Worm (Caenorhabditis elegans) whole organism, young adult: ENCODE measurements around the gene str-134.

Experiments used
- B0019.2 ChIP-seq: fragments of 200-800 bp; sonication (Bioruptor generic); conservative IDR thresholded peaks from 2 replicates; pipeline ENCODE4 v1.3.6; 2022; ENCODE audit warnings: missing genetic modification reagents, missing genetic modification characterization, missing compliant biosample characterization
- B0035.1 ChIP-seq: sonication (generic microtip); optimal IDR thresholded peaks from 2 replicates; lab custom pipeline; 2016; ENCODE audit warnings: missing genetic modification characterization, mild to moderate bottlenecking, missing compliant biosample characterization, missing genotype, missing genetic modification reagents
- B0336.3 ChIP-seq: fragments of 200-800 bp; sonication (Bioruptor generic); IDR thresholded peaks from 2 replicates; pipeline ENCODE4 v1.3.6; 2022; ENCODE audit warnings: missing genetic modification characterization, missing compliant biosample characterization
- C06A6.2 ChIP-seq: fragments of 200-800 bp; sonication (Bioruptor generic); conservative IDR thresholded peaks from 2 replicates; pipeline ENCODE4 v1.3.6; 2022; ENCODE audit warnings: missing genetic modification characterization, missing compliant biosample characterization
- F57C9.4 ChIP-seq: sonication (generic microtip); optimal IDR thresholded peaks from 2 replicates; lab custom pipeline; 2017; ENCODE audit warnings: mild to moderate bottlenecking, missing genetic modification characterization, missing compliant biosample characterization
- K11D2.4 ChIP-seq: fragments of 200-800 bp; sonication (Bioruptor generic); IDR thresholded peaks from 2 replicates; pipeline ENCODE4 v1.3.6; 2022; ENCODE audit warnings: missing genetic modification reagents, missing genetic modification characterization, missing compliant biosample characterization
- K12H6.12 ChIP-seq: fragments of 200-800 bp; sonication (Bioruptor generic); optimal IDR thresholded peaks from 2 replicates; lab custom pipeline; 2018; ENCODE audit warnings: mild to moderate bottlenecking, missing genetic modification characterization, missing compliant biosample characterization
- T07F8.4 ChIP-seq: sonication (generic microtip); optimal IDR thresholded peaks from 2 replicates; lab custom pipeline; 2016; ENCODE audit warnings: mild to moderate bottlenecking, missing genetic modification characterization, moderate library complexity, missing compliant biosample characterization
- T26A5.8 ChIP-seq: sonication (generic microtip); optimal IDR thresholded peaks from 2 replicates; lab custom pipeline; 2016; ENCODE audit warnings: missing genetic modification characterization, missing compliant biosample characterization
- Y53G8AR.9 ChIP-seq: fragments of 200-800 bp; sonication (Bioruptor generic); conservative IDR thresholded peaks from 2 replicates; pipeline ENCODE4 v1.3.6; 2022; ENCODE audit warnings: missing genetic modification reagents, missing genetic modification characterization, missing compliant biosample characterization
- Y56A3A.18 ChIP-seq: fragments of 200-800 bp; sonication (Bioruptor generic); IDR thresholded peaks from 2 replicates; pipeline ENCODE4 v1.3.6; 2022; ENCODE audit warnings: missing genetic modification reagents, missing genetic modification characterization, missing compliant biosample characterization
- Y67H2A.10 ChIP-seq: fragments of 200-800 bp; sonication (Bioruptor generic); conservative IDR thresholded peaks from 2 replicates; pipeline ENCODE4 v1.3.6; 2022; ENCODE audit warnings: missing genetic modification reagents, missing genetic modification characterization, missing compliant biosample characterization
- Y95B8A.8 ChIP-seq: fragments of 200-800 bp; sonication (Bioruptor generic); IDR thresholded peaks from 2 replicates; pipeline ENCODE4 v1.3.6; 2022; ENCODE audit warnings: missing genetic modification reagents, missing genetic modification characterization, missing compliant biosample characterization
- ZK185.1 ChIP-seq: sonication (generic microtip); optimal IDR thresholded peaks from 2 replicates; lab custom pipeline; 2016; ENCODE audit warnings: mild to moderate bottlenecking, missing genetic modification characterization, missing compliant biosample characterization; ENCODE audit not compliant: poor library complexity, severe bottlenecking
- ama-1 ChIP-seq, 3 experiments: fragments of 150-350 bp in 1 of 3; sonication (generic microtip) in 2 of 3; optimal IDR thresholded peaks; 2 replicates each; lab custom pipeline; 2014 to 2018; ENCODE audit warnings: missing biosample characterization in 2 of 3, missing genetic modification characterization in 2 of 3, missing genetic modification reagents in 2 of 3
- attf-3 ChIP-seq: fragments of 200-800 bp; sonication (Bioruptor generic); conservative IDR thresholded peaks from 2 replicates; pipeline ENCODE4 v1.3.6; 2022; ENCODE audit warnings: missing genetic modification reagents, missing genetic modification characterization, missing compliant biosample characterization
- ceh-100 ChIP-seq: fragments of 200-800 bp; sonication (Bioruptor generic); IDR thresholded peaks from 2 replicates; pipeline ENCODE4 v1.3.6; 2022; ENCODE audit warnings: missing genetic modification reagents, missing genetic modification characterization, missing compliant biosample characterization
- ceh-58 ChIP-seq: fragments of 200-800 bp; sonication (Bioruptor generic); IDR thresholded peaks from 2 replicates; pipeline ENCODE4 v1.3.6; 2022; ENCODE audit warnings: missing genetic modification characterization, missing compliant biosample characterization
- die-1 ChIP-seq: sonication (generic microtip); optimal IDR thresholded peaks from 2 replicates; lab custom pipeline; 2016; ENCODE audit warnings: missing genotype, mild to moderate bottlenecking, missing genetic modification characterization, missing compliant biosample characterization
- dpl-1 ChIP-seq: fragments of 150-350 bp; optimal IDR thresholded peaks from 2 replicates; lab custom pipeline; 2014; ENCODE audit warnings: missing biosample characterization, missing genetic modification reagents, missing genetic modification characterization
- egl-18 ChIP-seq: fragments of 200-800 bp; sonication (Bioruptor generic); IDR thresholded peaks from 2 replicates; pipeline ENCODE4 v1.3.6; 2022; ENCODE audit warnings: missing genetic modification reagents, missing genetic modification characterization, missing compliant biosample characterization
- egrh-3 ChIP-seq: fragments of 200-800 bp; sonication (Bioruptor generic); IDR thresholded peaks from 2 replicates; pipeline ENCODE4 v1.3.6; 2022; ENCODE audit warnings: missing genetic modification reagents, missing genetic modification characterization, missing compliant biosample characterization
- ekl-4 ChIP-seq: fragments of 200-800 bp; sonication (Bioruptor generic); IDR thresholded peaks from 2 replicates; pipeline ENCODE4 v1.3.6; 2022; ENCODE audit warnings: missing genetic modification reagents, missing genetic modification characterization, missing compliant biosample characterization
- fkh-3 ChIP-seq: sonication (generic microtip); optimal IDR thresholded peaks from 2 replicates; lab custom pipeline; 2016; ENCODE audit warnings: mild to moderate bottlenecking, missing genetic modification characterization, missing compliant biosample characterization
- hlh-26 ChIP-seq: fragments of 200-800 bp; sonication (Bioruptor generic); conservative IDR thresholded peaks from 2 replicates; pipeline ENCODE4 v1.3.6; 2022; ENCODE audit warnings: missing genetic modification reagents, missing genetic modification characterization, missing compliant biosample characterization
- let-607 ChIP-seq, 2 experiments: fragments of 200-800 bp in 1 of 2; sonication (Bioruptor generic) in 1 of 2; sonication (generic microtip) in 1 of 2; optimal IDR thresholded peaks; 2 replicates each; lab custom pipeline; 2016 to 2018; ENCODE audit warnings: mild to moderate bottlenecking in 2 of 2, missing compliant biosample characterization in 2 of 2, missing genetic modification characterization in 2 of 2, moderate library complexity in 2 of 2, missing genotype in 1 of 2
- lin-26 ChIP-seq: fragments of 200-800 bp; sonication (Bioruptor generic); IDR thresholded peaks from 2 replicates; pipeline ENCODE4 v1.3.6; 2022; ENCODE audit warnings: missing genetic modification reagents, missing genetic modification characterization, missing compliant biosample characterization
- lin-35 ChIP-seq, 3 experiments: fragments of 150-350 bp in 2 of 3; sonication (generic microtip) in 1 of 3; optimal IDR thresholded peaks; 2 replicates each; lab custom pipeline; 2014 to 2018; ENCODE audit warnings: missing biosample characterization in 3 of 3, missing genetic modification characterization in 3 of 3, missing genetic modification reagents in 3 of 3
- lin-54 ChIP-seq: fragments of 200-800 bp; sonication (Bioruptor generic); optimal IDR thresholded peaks from 2 replicates; lab custom pipeline; 2018; ENCODE audit warnings: mild to moderate bottlenecking, missing genetic modification characterization, missing compliant biosample characterization
- lir-1 ChIP-seq: fragments of 200-800 bp; sonication (Bioruptor generic); conservative IDR thresholded peaks from 2 replicates; pipeline ENCODE4 v1.3.6; 2022; ENCODE audit warnings: missing genetic modification reagents, missing genetic modification characterization, missing compliant biosample characterization
- madf-10 ChIP-seq: sonication (generic microtip); optimal IDR thresholded peaks from 2 replicates; lab custom pipeline; 2016; ENCODE audit warnings: mild to moderate bottlenecking, missing genetic modification characterization, missing compliant biosample characterization
- madf-8 ChIP-seq: fragments of 200-800 bp; sonication (Bioruptor generic); conservative IDR thresholded peaks from 2 replicates; pipeline ENCODE4 v1.3.6; 2022; ENCODE audit warnings: missing genetic modification reagents, missing genetic modification characterization, missing compliant biosample characterization
- mxl-1 ChIP-seq: sonication (generic microtip); optimal IDR thresholded peaks from 2 replicates; lab custom pipeline; 2016; ENCODE audit warnings: missing genetic modification characterization, missing compliant biosample characterization
- nfyb-1 ChIP-seq: fragments of 200-800 bp; sonication (Bioruptor generic); IDR thresholded peaks from 2 replicates; pipeline ENCODE4 v1.3.6; 2022; ENCODE audit warnings: missing genetic modification reagents, missing genetic modification characterization, missing compliant biosample characterization
- nhr-120 ChIP-seq: fragments of 200-800 bp; sonication (Bioruptor generic); IDR thresholded peaks from 2 replicates; pipeline ENCODE4 v1.3.6; 2022; ENCODE audit warnings: missing genetic modification characterization, missing compliant biosample characterization
- nhr-80 ChIP-seq: sonication (generic microtip); optimal IDR thresholded peaks from 2 replicates; lab custom pipeline; 2016; ENCODE audit warnings: missing genetic modification characterization, missing compliant biosample characterization
- pbrm-1 ChIP-seq: fragments of 200-800 bp; sonication (Bioruptor generic); IDR thresholded peaks from 2 replicates; pipeline ENCODE4 v1.3.6; 2022; ENCODE audit warnings: missing genetic modification reagents, missing genetic modification characterization, missing compliant biosample characterization
- pha-4 ChIP-seq: fragments of 150-350 bp; sonication (generic microtip); optimal IDR thresholded peaks from 2 replicates; lab custom pipeline; 2014; ENCODE audit warnings: missing biosample characterization, missing genetic modification reagents, missing genetic modification characterization
- rcor-1 ChIP-seq: fragments of 200-800 bp; sonication (Bioruptor generic); IDR thresholded peaks from 2 replicates; pipeline ENCODE4 v1.3.6; 2022; ENCODE audit warnings: missing genetic modification reagents, missing genetic modification characterization, missing compliant biosample characterization
- sea-2 ChIP-seq: fragments of 200-800 bp; sonication (Bioruptor generic); IDR thresholded peaks from 2 replicates; pipeline ENCODE4 v1.3.6; 2022; ENCODE audit warnings: missing genetic modification characterization, missing compliant biosample characterization
- snpc-3.4 ChIP-seq: sonication (generic microtip); optimal IDR thresholded peaks from 2 replicates; lab custom pipeline; 2017; ENCODE audit warnings: missing genetic modification characterization, mild to moderate bottlenecking, missing compliant biosample characterization, antibody characterized with exemption, moderate library complexity, missing genotype, missing genetic modification reagents
- sptf-2 ChIP-seq: fragments of 200-800 bp; sonication (Bioruptor generic); optimal IDR thresholded peaks from 2 replicates; lab custom pipeline; 2018; ENCODE audit warnings: mild to moderate bottlenecking, missing genetic modification characterization, missing compliant biosample characterization
- tbp1 ChIP-seq: fragments of 200-800 bp; sonication (Bioruptor generic); optimal IDR thresholded peaks from 2 replicates; lab custom pipeline; 2018; ENCODE audit warnings: mild to moderate bottlenecking, missing genetic modification characterization, missing compliant biosample characterization
- unc-130 ChIP-seq: sonication (generic microtip); optimal IDR thresholded peaks from 2 replicates; lab custom pipeline; 2016; ENCODE audit warnings: missing genetic modification reagents, missing genetic modification characterization, missing compliant biosample characterization
- unc-62 ChIP-seq: fragments of 150-350 bp; optimal IDR thresholded peaks from 2 replicates; lab custom pipeline; 2014; ENCODE audit warnings: missing biosample characterization, missing genetic modification reagents, missing genetic modification characterization
- zfh-2 ChIP-seq: fragments of 200-800 bp; sonication (Bioruptor generic); conservative IDR thresholded peaks from 2 replicates; pipeline ENCODE4 v1.3.6; 2022; ENCODE audit warnings: missing genetic modification reagents, missing genetic modification characterization, missing compliant biosample characterization
- ztf-28 ChIP-seq: fragments of 200-800 bp; sonication (Bioruptor generic); IDR thresholded peaks from 2 replicates; pipeline ENCODE4 v1.3.6; 2022; ENCODE audit warnings: missing genetic modification reagents, missing genetic modification characterization, missing compliant biosample characterization

str-134 gene

ce11 chrV:726573-727483 is 16.6 kb upstream of the str-134 start:
- peak; percentile 1 for TF ChIP-seq K12H6.12
- TF ChIP-seq egrh-3 = no peak
- TF ChIP-seq lin-35 (GFP tag; optimal IDR thresholded peaks at IDR 0.05; lab: Kevin White, UChicago) = no peak
- no peak for TF ChIP-seq rcor-1
- no peak for TF ChIP-seq T07F8.4 (tag; lab: Kevin White, UChicago)
- peak; percentile 32; the same call in 1 of the 2 replicates for TF ChIP-seq K11D2.4
- TF ChIP-seq zfh-2 (GFP tag; lab: Robert Waterston, UW) = no peak
- no peak for TF ChIP-seq ZK185.1
- TF ChIP-seq lin-26 (GFP tag; lab: Robert Waterston, UW) = no peak
- TF ChIP-seq egl-18 (GFP tag; lab: Robert Waterston, UW) = no peak
- no peak for TF ChIP-seq mxl-1
- peak; percentile 29 for TF ChIP-seq nhr-80 (tag; lab: Kevin White, UChicago)
- no peak for TF ChIP-seq B0035.1 (tag; lab: Kevin White, UChicago)
- no peak for TF ChIP-seq sptf-2
- TF ChIP-seq unc-62 (GFP tag; lab: Kevin White, UChicago) = no peak
- TF ChIP-seq let-607 (tag; optimal IDR thresholded peaks at IDR 0.05; lab: Kevin White, UChicago) = peak; percentile 0 to 33
- no peak; the same call in 1 of the 2 replicates for TF ChIP-seq attf-3
- no peak for TF ChIP-seq pha-4 (tag; lab: Kevin White, UChicago)
- TF ChIP-seq ama-1 (optimal IDR thresholded peaks at IDR 0.05; lab: Kevin White, UChicago) = peak; percentile 38
- no peak for TF ChIP-seq ama-1 (GFP tag; optimal IDR thresholded peaks at IDR 0.05; lab: Kevin White, UChicago)
- TF ChIP-seq fkh-3 (tag; lab: Kevin White, UChicago) = no peak
- no peak for TF ChIP-seq ekl-4
- no peak for TF ChIP-seq snpc-3.4 (tag; lab: Kevin White, UChicago)
- TF ChIP-seq lir-1 (GFP tag; lab: Robert Waterston, UW) = no peak
- TF ChIP-seq ztf-28 (GFP tag; lab: Robert Waterston, UW) = 0 out of 2 replicates have a peak, but pooled peaks have one; percentile 10
- TF ChIP-seq die-1 (tag; lab: Kevin White, UChicago) = no peak
- no peak for TF ChIP-seq tbp1 (GFP tag; lab: Kevin White, UChicago)
- TF ChIP-seq madf-8 (GFP tag; lab: Robert Waterston, UW) = no peak
- TF ChIP-seq nhr-120 = 0 out of 2 replicates have a peak, but pooled peaks have one; percentile 56
- TF ChIP-seq Y53G8AR.9 (GFP tag; lab: Robert Waterston, UW) = peak; percentile 35; the same call in 1 of the 2 replicates
- TF ChIP-seq nfyb-1 (GFP tag; lab: Robert Waterston, UW) = peak; percentile 10; the same call in 1 of the 2 replicates
- no peak for TF ChIP-seq B0019.2 (GFP tag; lab: Robert Waterston, UW)
- TF ChIP-seq unc-130 = no peak
- TF ChIP-seq Y56A3A.18 (GFP tag; lab: Robert Waterston, UW) = peak; percentile 41; the same call in 1 of the 2 replicates
- no peak for TF ChIP-seq Y67H2A.10 (GFP tag; lab: Robert Waterston, UW)
- no peak for TF ChIP-seq hlh-26 (GFP tag; lab: Robert Waterston, UW)
- no peak for TF ChIP-seq C06A6.2 (GFP tag; lab: Robert Waterston, UW)
- peak; percentile 18; the same call in 1 of the 2 replicates for TF ChIP-seq Y95B8A.8 (GFP tag; lab: Robert Waterston, UW)
- TF ChIP-seq T26A5.8 = no peak
- TF ChIP-seq sea-2 = no peak
- no peak for TF ChIP-seq ceh-58 (GFP tag; lab: Robert Waterston, UW)
- TF ChIP-seq madf-10 = no peak
- no peak for TF ChIP-seq pbrm-1 (GFP tag; lab: Robert Waterston, UW)
- TF ChIP-seq ceh-100 (GFP tag; lab: Robert Waterston, UW) = no peak
- TF ChIP-seq B0336.3 (GFP tag; lab: Robert Waterston, UW) = peak; percentile 7; the same call in 1 of the 2 replicates
- no peak for TF ChIP-seq F57C9.4
- no peak for TF ChIP-seq lin-54 (GFP tag; lab: Kevin White, UChicago)
- no peak for TF ChIP-seq dpl-1
